Fruit fly (Drosophila melanogaster): Measurements from ENCODE around the gene amd.

amd gene

dm6 chr2L:19071713-19072112 lies 38.2 kb upstream of the amd start (continued):
- TF ChIP-seq CG9705 (GFP tag; optimal IDR thresholded peaks at IDR 0.05) (no peak), Myc (optimal IDR thresholded peaks at IDR 0.05) (no peak), foxo (GFP tag; optimal IDR thresholded peaks at IDR 0.05) (peak in 1 of 2 experiments; percentile 39), dmrt93B (GFP tag; optimal IDR thresholded peaks at IDR 0.05) (peak; percentile 14), Rel (GFP tag; optimal IDR thresholded peaks at IDR 0.05) (no peak), Rel (tag; optimal IDR thresholded peaks at IDR 0.05) (no peak), Hr83 (GFP tag; optimal IDR thresholded peaks at IDR 0.05; ENCODE audit: poor library complexity, severe bottlenecking) (no peak)

- TF ChIP-seq sv (GFP tag; optimal IDR thresholded peaks at IDR 0.05) = no peak
- TF ChIP-seq Vsx2 (GFP tag; optimal IDR thresholded peaks at IDR 0.05; ENCODE audit: partially characterized antibody) = no peak
- TF ChIP-seq rgr (GFP tag; optimal IDR thresholded peaks at IDR 0.05) = no peak
- TF ChIP-seq Hnf4 (GFP tag; optimal IDR thresholded peaks at IDR 0.05) = no peak
- TF ChIP-seq woc (GFP tag; optimal IDR thresholded peaks at IDR 0.05) = no peak
- no peak for TF ChIP-seq Rel (GFP tag; optimal IDR thresholded peaks at IDR 0.05)
- TF ChIP-seq Rel (tag; optimal IDR thresholded peaks at IDR 0.05) = no peak
- TF ChIP-seq fru (GFP tag; optimal IDR thresholded peaks at IDR 0.05) = no peak
- TF ChIP-seq dl (GFP tag; optimal IDR thresholded peaks at IDR 0.05; ENCODE audit: insufficient read depth in 1 of 2, partially characterized antibody in 2 of 2) = no peak
- no peak for TF ChIP-seq CG32264 (GFP tag; optimal IDR thresholded peaks at IDR 0.05)
- TF ChIP-seq psq (GFP tag; optimal IDR thresholded peaks at IDR 0.05) = no peak
- TF ChIP-seq N (GFP tag; optimal IDR thresholded peaks at IDR 0.05) = no peak
- TF ChIP-seq Jra (GFP tag; optimal IDR thresholded peaks at IDR 0.05) = no peak
- TF ChIP-seq foxo (GFP tag; optimal IDR thresholded peaks at IDR 0.05) = no peak
- TF ChIP-seq OdsH (GFP tag; optimal IDR thresholded peaks at IDR 0.05) = no peak
- no peak for TF ChIP-seq GATAd (GFP tag; optimal IDR thresholded peaks at IDR 0.05)
Observed at dm6 chr2L:19074099-19074828, 35.7 kb upstream of the amd start, which contains the start of gene CG17572. Gene CG17572 (minus strand): TSS chr2L:19074149.

dm6 chr2L:19078928-19079327 lies 31.0 kb upstream of the amd start, which contains the start of gene CG10700:
Gene CG10700 (minus strand): TSS chr2L:19079028.
- TF ChIP-seq Dfd (GFP tag; optimal IDR thresholded peaks at IDR 0.05) (no peak), pan (optimal IDR thresholded peaks at IDR 0.05) (no peak), tai (GFP tag; optimal IDR thresholded peaks at IDR 0.05) (no peak), Vsx2 (GFP tag; optimal IDR thresholded peaks at IDR 0.05; ENCODE audit: partially characterized antibody) (no peak), Dif (GFP tag; optimal IDR thresholded peaks at IDR 0.05; ENCODE audit: partially characterized antibody) (no peak), N (GFP tag; optimal IDR thresholded peaks at IDR 0.05) (no peak), HLH106 (tag; optimal IDR thresholded peaks at IDR 0.05) (no peak), brk (GFP tag; optimal IDR thresholded peaks at IDR 0.05) (no peak)

dm6 chr2L:19079742-19080141 lies 30.2 kb upstream of the amd start:
- TF ChIP-seq ey (GFP tag; optimal IDR thresholded peaks at IDR 0.05) = no peak
- TF ChIP-seq brk (GFP tag; optimal IDR thresholded peaks at IDR 0.05) = no peak
- no peak for TF ChIP-seq br (GFP tag; optimal IDR thresholded peaks at IDR 0.05)
- no peak for TF ChIP-seq tai (GFP tag; optimal IDR thresholded peaks at IDR 0.05)
- no peak for TF ChIP-seq Myc (optimal IDR thresholded peaks at IDR 0.05)
- no peak for TF ChIP-seq lola (GFP tag; optimal IDR thresholded peaks at IDR 0.05)

- no peak for TF ChIP-seq GATAd (GFP tag; optimal IDR thresholded peaks at IDR 0.05)
- TF ChIP-seq usp (GFP tag; optimal IDR thresholded peaks at IDR 0.05) = no peak
- TF ChIP-seq Dfd (GFP tag; optimal IDR thresholded peaks at IDR 0.05) = peak; percentile 60
- TF ChIP-seq CG9705 (GFP tag; optimal IDR thresholded peaks at IDR 0.05) = no peak
- TF ChIP-seq foxo (GFP tag; optimal IDR thresholded peaks at IDR 0.05) = no peak
- no peak for TF ChIP-seq Jra (GFP tag; optimal IDR thresholded peaks at IDR 0.05)
- TF ChIP-seq Dif (GFP tag; optimal IDR thresholded peaks at IDR 0.05; ENCODE audit: partially characterized antibody) = no peak
Observed at dm6 chr2L:19083320-19083764, 26.6 kb upstream of the amd start.

dm6 chr2L:19088895-19089294 lies 21.1 kb upstream of the amd start:
- TF ChIP-seq h (GFP tag; optimal IDR thresholded peaks at IDR 0.05) (no peak), tai (GFP tag; optimal IDR thresholded peaks at IDR 0.05) (no peak), foxo (GFP tag; optimal IDR thresholded peaks at IDR 0.05) (no peak), Rel (GFP tag; optimal IDR thresholded peaks at IDR 0.05) (no peak), Rel (tag; optimal IDR thresholded peaks at IDR 0.05) (no peak), Myc (optimal IDR thresholded peaks at IDR 0.05) (no peak), fru (GFP tag; optimal IDR thresholded peaks at IDR 0.05) (no peak), rgr (GFP tag; optimal IDR thresholded peaks at IDR 0.05) (no peak), dsf (GFP tag; optimal IDR thresholded peaks at IDR 0.05; ENCODE audit: borderline replicate concordance) (no peak), Mio (GFP tag; optimal IDR thresholded peaks at IDR 0.05) (no peak), N (GFP tag; optimal IDR thresholded peaks at IDR 0.05) (no peak), woc (GFP tag; optimal IDR thresholded peaks at IDR 0.05) (no peak), GATAd (GFP tag; optimal IDR thresholded peaks at IDR 0.05) (no peak), Sp1 (GFP tag; optimal IDR thresholded peaks at IDR 0.05) (no peak), Hr78 (GFP tag; optimal IDR thresholded peaks at IDR 0.05) (no peak), Dfd (GFP tag; optimal IDR thresholded peaks at IDR 0.05) (no peak), Hr83 (GFP tag; optimal IDR thresholded peaks at IDR 0.05; ENCODE audit: poor library complexity, severe bottlenecking) (no peak)
